Fruit fly (Drosophila melanogaster) whole organism, adult: ENCODE results near the gene CG7896.
A peak's percentile ranks its signal among the peaks of the same experiment; 100 is the strongest.

ENCODE experiments used
- CG11617 ChIP-seq: fragments of 200-800 bp; sonication (Bioruptor generic); optimal IDR thresholded peaks from 2 replicates; lab custom pipeline; 2017; ENCODE audit warnings: mild to moderate bottlenecking, missing biosample characterization, missing genetic modification reagents, missing genetic modification characterization
- CG12768 ChIP-seq: fragments of 200-800 bp; sonication (Bioruptor generic); optimal IDR thresholded peaks from 2 replicates; lab custom pipeline; 2017; ENCODE audit warnings: missing biosample characterization, missing genetic modification characterization, mild to moderate bottlenecking, moderate library complexity, missing genetic modification reagents
- CG14711 ChIP-seq: fragments of 200-800 bp; sonication (Bioruptor generic); optimal IDR thresholded peaks from 2 replicates; lab custom pipeline; 2018; ENCODE audit warnings: missing biosample characterization, mild to moderate bottlenecking, missing genetic modification characterization, moderate library complexity
- CG1620 ChIP-seq: fragments of 200-800 bp; sonication (Bioruptor generic); optimal IDR thresholded peaks from 2 replicates; lab custom pipeline; 2016; ENCODE audit warnings: missing biosample characterization, missing genetic modification characterization
- CG33017 ChIP-seq: fragments of 200-800 bp; sonication (Bioruptor generic); optimal IDR thresholded peaks from 2 replicates; lab custom pipeline; 2018; ENCODE audit warnings: missing biosample characterization, mild to moderate bottlenecking, missing genetic modification characterization, moderate library complexity
- CG5204 ChIP-seq: fragments of 200-800 bp; sonication (Bioruptor generic); optimal IDR thresholded peaks from 2 replicates; lab custom pipeline; 2016; ENCODE audit warnings: missing biosample characterization, missing genetic modification characterization
- CG7045 ChIP-seq: fragments of 200-800 bp; sonication (Bioruptor generic); optimal IDR thresholded peaks from 2 replicates; lab custom pipeline; 2017; ENCODE audit warnings: missing biosample characterization, mild to moderate bottlenecking, missing genetic modification characterization
- CG7101 ChIP-seq: fragments of 200-800 bp; sonication (Bioruptor generic); optimal IDR thresholded peaks from 2 replicates; lab custom pipeline; 2018; ENCODE audit warnings: missing biosample characterization, mild to moderate bottlenecking, missing genetic modification characterization, moderate library complexity
- Clk ChIP-seq: fragments of 200-800 bp; sonication (Bioruptor generic); optimal IDR thresholded peaks from 2 replicates; lab custom pipeline; 2017; ENCODE audit warnings: missing biosample characterization, missing genetic modification characterization
- Crg-1 ChIP-seq: fragments of 200-800 bp; sonication (Bioruptor generic); optimal IDR thresholded peaks from 2 replicates; lab custom pipeline; 2016; ENCODE audit warnings: missing biosample characterization, missing genetic modification characterization
- Hr96 ChIP-seq: fragments of 200-800 bp; sonication (Bioruptor generic); optimal IDR thresholded peaks from 2 replicates; lab custom pipeline; 2016; ENCODE audit warnings: missing biosample characterization, missing genetic modification characterization
- Mnt ChIP-seq: fragments of 200-800 bp; sonication (Bioruptor generic); optimal IDR thresholded peaks from 2 replicates; lab custom pipeline; 2016; ENCODE audit warnings: missing biosample characterization, mild to moderate bottlenecking, missing genetic modification characterization
- bab1 ChIP-seq: fragments of 200-800 bp; sonication (Bioruptor generic); optimal IDR thresholded peaks from 3 replicates; lab custom pipeline; 2019; ENCODE audit warnings: missing biosample characterization, mild to moderate bottlenecking, missing genetic modification characterization, moderate library complexity
- cic ChIP-seq: fragments of 200-800 bp; sonication (Bioruptor generic); optimal IDR thresholded peaks from 2 replicates; lab custom pipeline; 2017; ENCODE audit warnings: missing biosample characterization, mild to moderate bottlenecking, missing genetic modification characterization, moderate library complexity
- cnc ChIP-seq, 2 experiments: fragments of >200 bp; optimal IDR thresholded peaks; 2 replicates each; lab custom pipeline; 2017
- kay ChIP-seq: fragments of 200-800 bp; sonication (Bioruptor generic); peaks from one replicate; lab custom pipeline; 2016; ENCODE audit warnings: missing biosample characterization, missing genetic modification characterization, borderline replicate concordance
- ovo ChIP-seq: fragments of 200-800 bp; sonication (Bioruptor generic); optimal IDR thresholded peaks from 2 replicates; lab custom pipeline; 2016; ENCODE audit warnings: missing biosample characterization, missing genetic modification characterization
- pad ChIP-seq: fragments of 200-800 bp; sonication (Bioruptor generic); optimal IDR thresholded peaks from 3 replicates; lab custom pipeline; 2017; ENCODE audit warnings: missing biosample characterization, missing genetic modification characterization, mild to moderate bottlenecking, moderate library complexity, missing genetic modification reagents
- tj ChIP-seq: fragments of 200-800 bp; sonication (Bioruptor generic); optimal IDR thresholded peaks from 3 replicates; lab custom pipeline; 2017; ENCODE audit warnings: missing biosample characterization, mild to moderate bottlenecking, missing genetic modification characterization, moderate library complexity
- toe ChIP-seq: fragments of 200-800 bp; sonication (Bioruptor generic); optimal IDR thresholded peaks from 2 replicates; lab custom pipeline; 2016; ENCODE audit warnings: missing biosample characterization, missing genetic modification characterization

Gene CG7896

DNA sequence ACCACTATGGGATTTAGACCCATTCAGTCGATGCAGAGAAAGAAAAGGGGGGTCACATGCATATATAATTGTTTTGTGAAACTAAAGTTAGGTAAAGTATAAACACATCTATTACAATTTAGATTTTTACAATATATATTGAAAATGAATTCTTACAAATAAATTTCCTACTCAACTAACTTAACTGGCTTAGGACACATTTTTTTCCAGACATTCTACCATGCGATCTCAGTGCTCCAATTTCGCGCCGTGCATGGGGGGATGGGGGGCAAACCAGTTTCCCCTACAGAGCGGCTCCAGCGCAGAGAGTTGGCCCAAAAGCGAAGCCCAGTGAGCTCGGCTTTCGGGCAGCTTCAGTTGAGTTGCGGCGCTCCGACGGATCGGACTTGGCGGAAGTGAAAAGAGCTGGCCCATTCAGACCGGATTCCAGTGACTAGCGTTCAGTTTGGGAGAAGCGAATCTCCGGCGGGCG, at the start of gene CG7896:
Gene CG7896 (plus strand): TSS at position 354 of the 472 bp plus-strand sequence.
- TF ChIP-seq pad (no peak), CG33017 (tag; lab: Kevin White, UChicago) (no peak), bab1 (GFP tag; lab: Kevin White, UChicago) (no peak)

- TF ChIP-seq CG14711 (tag; lab: Kevin White, UChicago) (no peak), bab1 (GFP tag; lab: Kevin White, UChicago) (peak; percentile 74), Hr96 (GFP tag; lab: Kevin White, UChicago) (no peak), Mnt (GFP tag; lab: Kevin White, UChicago) (no peak), tj (GFP tag; lab: Kevin White, UChicago) (no peak), pad (no peak), CG7101 (tag; lab: Kevin White, UChicago) (no peak), cnc (optimal IDR thresholded peaks at IDR 0.05; lab: Kevin White, UChicago) (no peak), ovo (GFP tag; lab: Kevin White, UChicago) (no peak), CG12768 (GFP tag; lab: Kevin White, UChicago) (no peak), toe (GFP tag; lab: Kevin White, UChicago) (no peak), CG11617 (GFP tag; lab: Kevin White, UChicago) (peak; percentile 2), CG7045 (GFP tag; lab: Kevin White, UChicago) (no peak), Clk (no peak), cic (GFP tag; lab: Kevin White, UChicago) (no peak)
Measured at dm6 chr3R:29935756-29936155, 47.5 kb upstream of the CG7896 start, which contains the start of the genes eIF2Balpha and Vps13B. Gene eIF2Balpha (minus strand): TSS chr3R:29935888. Gene Vps13B (plus strand): TSS chr3R:29935978.

DNA sequence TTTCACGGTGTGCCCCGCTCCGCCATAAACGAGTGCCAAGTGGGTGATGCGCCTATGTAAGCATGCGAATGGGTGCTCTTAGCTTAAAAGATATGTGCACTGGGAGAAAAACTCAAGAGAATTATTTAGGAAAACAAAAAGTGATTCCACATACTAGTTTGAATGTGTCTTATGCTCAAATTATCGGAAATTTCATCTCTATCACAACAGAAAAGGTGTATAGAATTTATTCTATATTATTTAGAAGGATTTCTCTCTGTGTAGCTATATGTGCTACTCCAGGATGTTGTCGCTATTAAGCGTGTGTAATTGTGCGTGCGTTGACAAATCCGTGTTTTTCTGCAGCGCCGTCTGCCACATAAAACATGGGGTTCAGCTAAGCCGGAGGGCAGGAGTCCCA, 23.9 kb upstream of the CG7896 start:
- TF ChIP-seq CG14711 (tag; lab: Kevin White, UChicago), result no peak
- no peak for TF ChIP-seq CG1620 (GFP tag; lab: Kevin White, UChicago)
- no peak for TF ChIP-seq Clk
- no peak for TF ChIP-seq CG12768 (GFP tag; lab: Kevin White, UChicago)
- TF ChIP-seq tj (GFP tag; lab: Kevin White, UChicago), result no peak

DNA sequence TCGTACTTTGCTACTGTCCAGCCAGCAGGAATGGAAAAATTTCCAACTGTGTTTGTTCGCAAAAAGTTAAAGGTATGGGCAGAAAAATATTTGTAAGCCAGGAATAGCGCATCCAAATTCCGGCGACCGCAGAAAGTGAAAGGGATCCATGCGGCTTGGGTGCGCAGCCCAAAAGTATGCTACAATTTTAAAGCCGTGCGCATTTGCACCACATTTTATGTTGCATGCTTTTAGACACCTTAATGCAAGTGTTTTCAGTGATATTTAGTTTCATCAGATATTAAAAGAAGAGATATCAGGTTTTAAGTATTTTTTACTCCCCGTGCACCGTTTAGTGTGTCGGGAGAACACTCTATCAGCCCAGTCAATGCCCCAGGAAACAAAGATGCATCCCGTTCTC, 20.1 kb upstream of the CG7896 start:
- TF ChIP-seq CG7101 (tag; lab: Kevin White, UChicago) (no peak), tj (GFP tag; lab: Kevin White, UChicago) (no peak), Mnt (GFP tag; lab: Kevin White, UChicago) (no peak), Clk (no peak), toe (GFP tag; lab: Kevin White, UChicago) (no peak), cnc (optimal IDR thresholded peaks at IDR 0.05; lab: Kevin White, UChicago) (no peak), cic (GFP tag; lab: Kevin White, UChicago) (no peak), CG5204 (no peak), Crg-1 (GFP tag; lab: Kevin White, UChicago) (no peak)

- TF ChIP-seq CG7101 (tag; lab: Kevin White, UChicago) (no peak), ovo (GFP tag; lab: Kevin White, UChicago) (no peak), CG5204 (no peak), CG12768 (GFP tag; lab: Kevin White, UChicago) (no peak), Mnt (GFP tag; lab: Kevin White, UChicago) (no peak), bab1 (GFP tag; lab: Kevin White, UChicago) (no peak), tj (GFP tag; lab: Kevin White, UChicago) (no peak), Crg-1 (GFP tag; lab: Kevin White, UChicago) (no peak)
Measured at dm6 chr3R:29969347-29969746, 13.9 kb upstream of the CG7896 start, which contains the start of gene TkR99D. Gene TkR99D (minus strand): TSS chr3R:29969447.

- no peak for TF ChIP-seq cnc (optimal IDR thresholded peaks at IDR 0.05; lab: Kevin White, UChicago)
- no peak for TF ChIP-seq CG5204
- TF ChIP-seq CG7045 (GFP tag; lab: Kevin White, UChicago), result no peak
- no peak for TF ChIP-seq tj (GFP tag; lab: Kevin White, UChicago)
- TF ChIP-seq Mnt (GFP tag; lab: Kevin White, UChicago), result no peak
- TF ChIP-seq CG12768 (GFP tag; lab: Kevin White, UChicago), result no peak
Measured at dm6 chr3R:29978595-29978994, 4.6 kb upstream of the CG7896 start.

DNA sequence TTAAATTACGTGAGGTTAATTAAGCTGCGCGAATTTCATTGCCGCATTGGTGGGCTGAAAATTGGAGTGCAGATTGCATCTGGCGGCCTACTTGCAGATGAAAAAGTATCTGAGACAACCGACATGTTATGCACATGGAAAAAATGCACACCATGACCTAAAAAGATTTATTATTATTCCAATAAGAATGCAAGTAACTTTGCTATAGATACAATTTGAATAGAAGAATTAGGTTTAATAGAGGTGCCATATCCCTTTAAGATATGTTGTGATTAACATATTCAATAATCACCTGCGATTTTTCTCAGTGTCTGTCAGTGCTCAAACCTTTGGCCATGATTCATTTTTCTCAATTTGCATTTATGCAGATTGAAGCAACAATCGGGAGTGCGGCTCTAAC, 1.7 kb upstream of the CG7896 start:
- TF ChIP-seq CG11617 (GFP tag; lab: Kevin White, UChicago) (no peak), CG7101 (tag; lab: Kevin White, UChicago) (no peak), pad (no peak), bab1 (GFP tag; lab: Kevin White, UChicago) (no peak), CG14711 (tag; lab: Kevin White, UChicago) (no peak), kay (GFP tag; lab: Kevin White, UChicago) (no peak), CG5204 (no peak)

- no peak for TF ChIP-seq kay (GFP tag; lab: Kevin White, UChicago)
- no peak for TF ChIP-seq CG5204
- TF ChIP-seq CG11617 (GFP tag; lab: Kevin White, UChicago), result no peak
- TF ChIP-seq bab1 (GFP tag; lab: Kevin White, UChicago), result no peak
- no peak for TF ChIP-seq pad
- TF ChIP-seq tj (GFP tag; lab: Kevin White, UChicago), result no peak
- no peak for TF ChIP-seq CG7045 (GFP tag; lab: Kevin White, UChicago)
- TF ChIP-seq CG7101 (tag; lab: Kevin White, UChicago), result no peak
- TF ChIP-seq Clk, result no peak
Measured at dm6 chr3R:29982027-29982426, 1.2 kb upstream of the CG7896 start.
